Fruit fly (Drosophila melanogaster) whole organism, adult: Measurements from ENCODE around the gene Spx.

Experiments
- bab1 ChIP-seq: fragments of 200-800 bp; sonication (Bioruptor generic); optimal IDR thresholded peaks from 3 replicates; lab custom pipeline; 2019; ENCODE audit warnings: missing biosample characterization, mild to moderate bottlenecking, missing genetic modification characterization, moderate library complexity
- toe ChIP-seq: fragments of 200-800 bp; sonication (Bioruptor generic); optimal IDR thresholded peaks from 2 replicates; lab custom pipeline; 2016; ENCODE audit warnings: missing biosample characterization, missing genetic modification characterization

DNA sequence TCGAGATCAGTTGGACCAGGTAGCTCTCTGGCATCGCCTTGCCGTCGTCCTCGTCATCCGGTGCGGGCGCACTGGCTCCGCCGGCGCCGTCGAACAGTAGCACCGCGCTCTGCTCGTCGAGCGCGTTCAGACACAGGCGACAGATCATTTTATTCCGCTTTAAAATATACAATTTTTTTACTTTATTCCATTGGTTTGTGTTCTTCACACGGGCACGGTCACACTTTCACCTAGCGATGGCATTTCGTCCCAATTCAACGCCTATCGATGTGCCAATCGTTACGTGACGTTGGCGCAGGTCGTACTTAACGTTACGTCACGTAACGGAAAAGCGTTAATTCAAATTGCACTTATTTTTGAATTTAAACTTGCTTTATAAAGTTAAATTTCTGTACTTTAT is 45.4 kb downstream of the Spx start, which contains the start of gene CG12219:
- TF ChIP-seq bab1 (GFP tag; lab: Kevin White, UChicago), result peak; percentile 8
- TF ChIP-seq toe (GFP tag; lab: Kevin White, UChicago), result no peak
